Worm (Caenorhabditis elegans) whole organism, L4 larva: ENCODE data around the gene eng-1.

Experiments
- F26F4.8 ChIP-seq: fragments of 200-800 bp; sonication (Bioruptor generic); conservative IDR thresholded peaks from 2 replicates; pipeline ENCODE4 v1.3.6; 2022; ENCODE audit warnings: missing genetic modification characterization, missing compliant biosample characterization
- T20F7.1 ChIP-seq: fragments of 200-800 bp; sonication (Bioruptor generic); optimal IDR thresholded peaks from 2 replicates; lab custom pipeline; 2018; ENCODE audit warnings: mild to moderate bottlenecking, missing genetic modification characterization, missing compliant biosample characterization
- Y5F2A.4 ChIP-seq: fragments of 200-800 bp; sonication (Bioruptor generic); optimal IDR thresholded peaks from 2 replicates; lab custom pipeline; 2018; ENCODE audit warnings: mild to moderate bottlenecking, missing genetic modification characterization, missing compliant biosample characterization
- aly-2 ChIP-seq: sonication (generic microtip); optimal IDR thresholded peaks from 2 replicates; lab custom pipeline; 2018; ENCODE audit warnings: missing biosample characterization, missing genetic modification characterization
- ceh-44 ChIP-seq: fragments of 200-800 bp; sonication (Bioruptor generic); IDR thresholded peaks from 2 replicates; pipeline ENCODE4 v1.3.6; 2022; ENCODE audit warnings: missing genetic modification reagents, missing genetic modification characterization, missing compliant biosample characterization
- ceh-82 ChIP-seq: sonication (generic microtip); optimal IDR thresholded peaks from 2 replicates; lab custom pipeline; 2017; ENCODE audit warnings: missing biosample characterization, missing genetic modification characterization
- cey-2 ChIP-seq: sonication (generic microtip); optimal IDR thresholded peaks from 3 replicates; lab custom pipeline; 2017; ENCODE audit warnings: missing genetic modification characterization, mild to moderate bottlenecking, missing compliant biosample characterization, antibody characterized with exemption, borderline replicate concordance; ENCODE audit not compliant: insufficient read depth
- daf-16 ChIP-seq, 3 experiments: sonication (generic microtip); optimal IDR thresholded peaks; 2 replicates each; lab custom pipeline; 2016 to 2017; ENCODE audit warnings: missing genetic modification characterization in 3 of 3, missing genetic modification reagents in 3 of 3, mild to moderate bottlenecking in 2 of 3, missing compliant biosample characterization in 2 of 3, missing biosample characterization in 1 of 3, moderate library complexity in 1 of 3
- dmd-6 ChIP-seq: fragments of 200-800 bp; sonication (Bioruptor generic); IDR thresholded peaks from 2 replicates; pipeline ENCODE4 v1.3.6; 2022; ENCODE audit warnings: missing genetic modification reagents, missing genetic modification characterization, missing compliant biosample characterization
- dmd-9 ChIP-seq: fragments of 200-800 bp; sonication (Bioruptor generic); IDR thresholded peaks from 2 replicates; pipeline ENCODE4 v1.3.6; 2022; ENCODE audit warnings: missing genetic modification reagents, missing genetic modification characterization, missing compliant biosample characterization
- dpl-1 ChIP-seq: fragments of 150-350 bp; optimal IDR thresholded peaks from 2 replicates; lab custom pipeline; 2014; ENCODE audit warnings: missing biosample characterization, missing genetic modification reagents, missing genetic modification characterization
- duxl-1 ChIP-seq: sonication (generic microtip); optimal IDR thresholded peaks from 2 replicates; lab custom pipeline; 2016; ENCODE audit warnings: mild to moderate bottlenecking, missing genetic modification characterization, moderate library complexity, missing compliant biosample characterization; ENCODE audit not compliant: poor library complexity
- dve-1 ChIP-seq: sonication (generic microtip); optimal IDR thresholded peaks from 2 replicates; lab custom pipeline; 2017; ENCODE audit warnings: antibody characterized with exemption, mild to moderate bottlenecking, missing genetic modification characterization, missing compliant biosample characterization; ENCODE audit not compliant: insufficient read depth
- fos-1 ChIP-seq: fragments of 150-350 bp; optimal IDR thresholded peaks from 2 replicates; lab custom pipeline; 2014; ENCODE audit warnings: missing biosample characterization, missing genetic modification characterization
- hlh-11 ChIP-seq: fragments of 200-800 bp; sonication (Bioruptor generic); optimal IDR thresholded peaks from 2 replicates; lab custom pipeline; 2018; ENCODE audit warnings: mild to moderate bottlenecking, missing genetic modification characterization, missing compliant biosample characterization
- hlh-30 ChIP-seq: sonication (generic microtip); optimal IDR thresholded peaks from 2 replicates; lab custom pipeline; 2017; ENCODE audit warnings: antibody characterized with exemption, mild to moderate bottlenecking, missing genetic modification characterization, missing compliant biosample characterization; ENCODE audit not compliant: insufficient read depth
- hmg-1.1 ChIP-seq: fragments of 200-800 bp; sonication (Bioruptor generic); IDR thresholded peaks from 2 replicates; pipeline ENCODE4 v1.3.6; 2022; ENCODE audit warnings: missing genetic modification reagents, missing genetic modification characterization, missing compliant biosample characterization
- jun-1 ChIP-seq: fragments of 150-350 bp; optimal IDR thresholded peaks from 2 replicates; lab custom pipeline; 2014; ENCODE audit warnings: missing biosample characterization, missing genetic modification reagents, missing genetic modification characterization
- lin-13 ChIP-seq: fragments of 150-350 bp; optimal IDR thresholded peaks from 2 replicates; lab custom pipeline; 2014; ENCODE audit warnings: missing biosample characterization, missing genetic modification reagents, missing genetic modification characterization
- lin-15B ChIP-seq: fragments of 150-350 bp; sonication (generic microtip); optimal IDR thresholded peaks from 3 replicates; lab custom pipeline; 2014; ENCODE audit warnings: missing biosample characterization, missing genetic modification characterization
- lin-38 ChIP-seq: fragments of 200-800 bp; sonication (Bioruptor generic); IDR thresholded peaks from 2 replicates; pipeline ENCODE4 v1.3.6; 2022; ENCODE audit warnings: missing genetic modification reagents, missing genetic modification characterization, missing compliant biosample characterization
- lin-39 ChIP-seq: fragments of 150-350 bp; optimal IDR thresholded peaks from 2 replicates; lab custom pipeline; 2014; ENCODE audit warnings: missing biosample characterization, missing genetic modification reagents, missing genetic modification characterization
- lir-3 ChIP-seq: sonication (generic microtip); optimal IDR thresholded peaks from 2 replicates; lab custom pipeline; 2016; ENCODE audit warnings: mild to moderate bottlenecking, missing genetic modification characterization, missing compliant biosample characterization
- madf-9 ChIP-seq: fragments of 200-800 bp; sonication (Bioruptor generic); conservative IDR thresholded peaks from 2 replicates; pipeline ENCODE4 v1.3.6; 2022; ENCODE audit warnings: missing genetic modification reagents, missing genetic modification characterization, missing compliant biosample characterization
- mdl-1 ChIP-seq, 2 experiments: fragments of 150-350 bp in 1 of 2; sonication (generic microtip) in 1 of 2; optimal IDR thresholded peaks; 2 replicates each; lab custom pipeline; 2014 to 2017; ENCODE audit warnings: missing biosample characterization in 2 of 2, missing genetic modification characterization in 2 of 2
- mep-1 ChIP-seq: fragments of 150-350 bp; sonication (generic microtip); optimal IDR thresholded peaks from 3 replicates; lab custom pipeline; 2014; ENCODE audit warnings: missing biosample characterization, missing genetic modification characterization
- mes-2 ChIP-seq: sonication (generic microtip); optimal IDR thresholded peaks from 2 replicates; lab custom pipeline; 2016; ENCODE audit warnings: missing genotype, mild to moderate bottlenecking, missing genetic modification characterization, missing compliant biosample characterization; ENCODE audit not compliant: poor library complexity, severe bottlenecking
- nhr-102 ChIP-seq: sonication (generic microtip); optimal IDR thresholded peaks from 2 replicates; lab custom pipeline; 2016; ENCODE audit warnings: mild to moderate bottlenecking, missing genetic modification characterization, moderate library complexity, missing compliant biosample characterization
- nhr-25 ChIP-seq: sonication (generic microtip); optimal IDR thresholded peaks from 2 replicates; lab custom pipeline; 2017; ENCODE audit warnings: missing genetic modification characterization, mild to moderate bottlenecking, missing compliant biosample characterization, antibody characterized with exemption, moderate library complexity, borderline replicate concordance; ENCODE audit not compliant: insufficient read depth
- nhr-42 ChIP-seq: fragments of 200-800 bp; sonication (Bioruptor generic); IDR thresholded peaks from 2 replicates; pipeline ENCODE4 v1.3.6; 2022; ENCODE audit warnings: missing genetic modification characterization, missing compliant biosample characterization
- nhr-6 ChIP-seq: fragments of 150-350 bp; optimal IDR thresholded peaks from 2 replicates; lab custom pipeline; 2014; ENCODE audit warnings: missing biosample characterization, missing genetic modification characterization
- pha-4 ChIP-seq, 2 experiments: fragments of 150-350 bp in 1 of 2; fragments of 200-800 bp in 1 of 2; sonication (Bioruptor generic) in 1 of 2; IDR thresholded peaks in 1 of 2; optimal IDR thresholded peaks in 1 of 2; 2 replicates each; pipeline versions ENCODE4 v1.3.6 to Lab custom; 2014 to 2022; ENCODE audit warnings: missing genetic modification characterization in 2 of 2, missing genetic modification reagents in 2 of 2, missing biosample characterization in 1 of 2, missing compliant biosample characterization in 1 of 2
- rbr-2 ChIP-seq: sonication (generic microtip); optimal IDR thresholded peaks from 2 replicates; lab custom pipeline; 2016; ENCODE audit warnings: missing genotype, missing genetic modification characterization, missing compliant biosample characterization
- snpc-4 ChIP-seq: fragments of 150-350 bp; optimal IDR thresholded peaks from 2 replicates; lab custom pipeline; 2014; ENCODE audit warnings: missing biosample characterization, missing genetic modification characterization
- spr-1 ChIP-seq: sonication (generic microtip); optimal IDR thresholded peaks from 2 replicates; lab custom pipeline; 2016; ENCODE audit warnings: mild to moderate bottlenecking, missing genetic modification characterization, missing compliant biosample characterization
- tra-1 ChIP-seq: fragments of 200-800 bp; sonication (Bioruptor generic); IDR thresholded peaks from 2 replicates; pipeline ENCODE4 v1.3.6; 2022; ENCODE audit warnings: missing genetic modification reagents, missing genetic modification characterization, missing compliant biosample characterization
- unc-130 ChIP-seq: sonication (generic microtip); optimal IDR thresholded peaks from 2 replicates; lab custom pipeline; 2016; ENCODE audit warnings: missing genetic modification reagents, missing genetic modification characterization, missing compliant biosample characterization
- unc-39 ChIP-seq: sonication (generic microtip); optimal IDR thresholded peaks from 2 replicates; lab custom pipeline; 2017; ENCODE audit warnings: missing biosample characterization, missing genetic modification characterization
- unc-62 ChIP-seq, 3 experiments: fragments of 150-350 bp in 1 of 3; sonication (generic microtip); optimal IDR thresholded peaks in 2 of 3; peaks in 1 of 3; 1 replicate in 1 of 3; 2 replicates in 2 of 3; lab custom pipeline; 2014 to 2017; ENCODE audit warnings: missing biosample characterization in 3 of 3, missing genetic modification characterization in 3 of 3, missing genetic modification reagents in 3 of 3, missing genotype in 1 of 3
- zag-1 ChIP-seq: fragments of 150-350 bp; optimal IDR thresholded peaks from 2 replicates; lab custom pipeline; 2014; ENCODE audit warnings: missing biosample characterization, missing genetic modification characterization
- zfp-2 ChIP-seq: sonication (generic microtip); optimal IDR thresholded peaks from 2 replicates; lab custom pipeline; 2016; ENCODE audit warnings: mild to moderate bottlenecking, missing genetic modification characterization, missing compliant biosample characterization
- zfp-3 ChIP-seq: fragments of 200-800 bp; sonication (Bioruptor generic); conservative IDR thresholded peaks from 2 replicates; pipeline ENCODE4 v1.3.6; 2022; ENCODE audit warnings: missing genetic modification reagents, missing genetic modification characterization, missing compliant biosample characterization
- ztf-11 ChIP-seq: fragments of 150-350 bp; optimal IDR thresholded peaks from 2 replicates; lab custom pipeline; 2014; ENCODE audit warnings: missing biosample characterization, missing genetic modification characterization

The eng-1 gene

ce11 chrIII:5874263-5874662, 6.0 kb upstream of the eng-1 start (continued):
- TF ChIP-seq ztf-11 (tag; lab: Kevin White, UChicago), result no peak
- TF ChIP-seq, all 104 proteins: peak for 27

- TF ChIP-seq unc-62 (GFP tag; optimal IDR thresholded peaks at IDR 0.05 in 1 of 2; lab: Kevin White, UChicago) (peak in 1 of 2 experiments; percentile 87), unc-62 (tag; optimal IDR thresholded peaks at IDR 0.05; lab: Kevin White, UChicago) (no peak), spr-1 (tag; lab: Kevin White, UChicago) (no peak)
These were observed 4.0 kb upstream of the eng-1 start for ce11 chrIII:5872288-5872687.

- no peak for TF ChIP-seq Y5F2A.4 (GFP tag; lab: Kevin White, UChicago)
- no peak for TF ChIP-seq cey-2 (tag; lab: Kevin White, UChicago)
- no peak for TF ChIP-seq unc-39
- peak; percentile 75 for TF ChIP-seq dve-1
- no peak for TF ChIP-seq lin-15B
- TF ChIP-seq lin-39, result no peak
- peak; percentile 53 for TF ChIP-seq hlh-30 (tag; lab: Kevin White, UChicago)
- TF ChIP-seq dmd-9 (GFP tag; lab: Robert Waterston, UW), result peak; percentile 77; the same call in 1 of the 2 replicates
- no peak for TF ChIP-seq mdl-1 (tag; optimal IDR thresholded peaks at IDR 0.05; lab: Kevin White, UChicago)
- no peak for TF ChIP-seq fos-1 (tag; lab: Kevin White, UChicago)
- TF ChIP-seq F26F4.8 (GFP tag; lab: Robert Waterston, UW), result no peak
- TF ChIP-seq nhr-6 (tag; lab: Kevin White, UChicago), result peak; percentile 62
- peak; percentile 72 for TF ChIP-seq lin-38 (GFP tag; lab: Robert Waterston, UW)
- peak; percentile 76 for TF ChIP-seq madf-9 (GFP tag; lab: Robert Waterston, UW)
- no peak for TF ChIP-seq nhr-25 (tag; lab: Kevin White, UChicago)
- TF ChIP-seq tra-1, result 0 out of 2 replicates have a peak, but pooled peaks have one; percentile 40
- TF ChIP-seq hmg-1.1, result peak; percentile 58
- no peak for TF ChIP-seq ceh-82 (tag; lab: Kevin White, UChicago)
- no peak for TF ChIP-seq spr-1 (tag; lab: Kevin White, UChicago)
- no peak for TF ChIP-seq zfp-2 (tag; lab: Kevin White, UChicago)
- TF ChIP-seq lin-13, result peak; percentile 26
- TF ChIP-seq nhr-42 (GFP tag; lab: Robert Waterston, UW), result no peak
- TF ChIP-seq dmd-6, result peak; percentile 71
- TF ChIP-seq unc-62 (GFP tag; optimal IDR thresholded peaks at IDR 0.05 in 1 of 2; lab: Kevin White, UChicago), result no peak
- TF ChIP-seq unc-62 (tag; optimal IDR thresholded peaks at IDR 0.05; lab: Kevin White, UChicago), result no peak
- TF ChIP-seq hlh-11 (tag; lab: Kevin White, UChicago), result peak; percentile 51
- TF ChIP-seq zfp-3 (GFP tag; lab: Robert Waterston, UW), result no peak; the same call in 1 of the 2 replicates
- peak; percentile 57 for TF ChIP-seq mep-1
- TF ChIP-seq zag-1 (tag; lab: Kevin White, UChicago), result no peak
- peak; percentile 39 for TF ChIP-seq nhr-102
- TF ChIP-seq snpc-4, result no peak
- peak; percentile 98 for TF ChIP-seq dpl-1 (GFP tag; lab: Kevin White, UChicago)
- no peak for TF ChIP-seq aly-2 (tag; lab: Kevin White, UChicago)
- TF ChIP-seq T20F7.1 (GFP tag; lab: Kevin White, UChicago), result peak; percentile 61
- no peak for TF ChIP-seq daf-16 (GFP tag; optimal IDR thresholded peaks at IDR 0.05; lab: Kevin White, UChicago)
- peak; percentile 18 for TF ChIP-seq daf-16 (tag; optimal IDR thresholded peaks at IDR 0.05; lab: Kevin White, UChicago)
- no peak for TF ChIP-seq lir-3 (tag; lab: Kevin White, UChicago)
- no peak for TF ChIP-seq ceh-44
- TF ChIP-seq mes-2 (tag; lab: Kevin White, UChicago), result peak; percentile 99
- TF ChIP-seq pha-4 (GFP tag; IDR thresholded peaks at IDR 0.05; lab: Robert Waterston, UW), result 0 out of 2 replicates have a peak, but pooled peaks have one; percentile 21
- no peak for TF ChIP-seq pha-4 (tag; optimal IDR thresholded peaks at IDR 0.05; lab: Kevin White, UChicago)
- peak; percentile 44 for TF ChIP-seq rbr-2 (tag; lab: Kevin White, UChicago)
- TF ChIP-seq jun-1, result no peak
- TF ChIP-seq duxl-1 (tag; lab: Kevin White, UChicago), result peak; percentile 68
- TF ChIP-seq unc-130 (GFP tag; lab: Kevin White, UChicago), result peak; percentile 83
These were observed 3.5 kb upstream of the eng-1 start, which contains the start of the genes F01F1.11 and F01F1.3 for ce11 chrIII:5871760-5872159. Gene F01F1.11 (minus strand): TSS chrIII:5871877. Gene F01F1.3 (plus strand): TSS chrIII:5871938.
